Fruit fly (Drosophila melanogaster) whole organism, wandering third instar larva: Measurements from ENCODE around the gene CG12194.

Experiments used
- CG32264 ChIP-seq: fragments of 200-800 bp; sonication (Bioruptor generic); optimal IDR thresholded peaks from 2 replicates; lab custom pipeline; 2016; ENCODE audit warnings: missing biosample characterization, missing genetic modification characterization
- Dfd ChIP-seq: fragments of >200 bp; optimal IDR thresholded peaks from 2 replicates; lab custom pipeline; 2017; ENCODE audit warnings: missing biosample characterization, missing genetic modification characterization
- HLH106 ChIP-seq: fragments of 200-800 bp; optimal IDR thresholded peaks from 3 replicates; lab custom pipeline; 2019; ENCODE audit warnings: missing biosample characterization, mild to moderate bottlenecking, missing genetic modification characterization, moderate library complexity
- Myc ChIP-seq: fragments of >200 bp; optimal IDR thresholded peaks from 2 replicates; lab custom pipeline; 2017
- OdsH ChIP-seq: fragments of 200-800 bp; sonication (Bioruptor generic); optimal IDR thresholded peaks from 2 replicates; lab custom pipeline; 2016; ENCODE audit warnings: missing biosample characterization, mild to moderate bottlenecking, missing genetic modification characterization
- jim ChIP-seq: fragments of 175-275, 200-325 bp; sonication (Bioruptor generic); optimal IDR thresholded peaks from 2 replicates; lab custom pipeline; 2016; ENCODE audit warnings: missing biosample characterization, mild to moderate bottlenecking, missing genetic modification characterization
- psq ChIP-seq: fragments of 200-800 bp; sonication (Bioruptor generic); optimal IDR thresholded peaks from 3 replicates; lab custom pipeline; 2017; ENCODE audit warnings: missing biosample characterization, mild to moderate bottlenecking, missing genetic modification characterization, moderate library complexity
- usp ChIP-seq: fragments of >200 bp; optimal IDR thresholded peaks from 2 replicates; lab custom pipeline; 2017; ENCODE audit warnings: missing biosample characterization, missing genetic modification characterization

DNA sequence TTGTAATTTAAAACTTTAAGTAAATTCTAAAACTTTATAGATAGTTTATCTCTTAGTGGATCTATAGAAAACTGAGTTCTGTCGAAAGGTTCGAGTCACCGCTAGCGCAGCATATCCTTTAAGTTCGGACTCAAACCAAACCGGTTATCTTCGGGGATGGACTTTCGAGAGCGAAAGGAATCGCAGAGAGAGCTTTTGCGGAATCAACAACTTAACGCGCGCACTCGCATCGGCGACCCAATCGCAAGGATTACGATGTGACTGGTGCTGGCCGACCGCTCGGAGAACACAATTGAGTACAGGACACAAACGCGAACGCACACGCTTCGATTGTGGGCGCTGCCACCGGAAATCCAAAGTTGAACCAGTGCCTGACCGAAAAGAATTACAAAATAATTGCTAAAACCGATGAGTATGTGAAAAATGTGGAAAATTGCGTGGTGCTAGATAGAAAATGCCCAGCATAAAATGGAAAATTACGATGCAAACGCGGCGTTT, 14.5 kb downstream of the CG12194 start, which contains the start of gene smog:
- TF ChIP-seq jim (no peak), Myc (lab: Kevin White, UChicago) (no peak), psq (no peak), CG32264 (GFP tag; lab: Kevin White, UChicago) (no peak), Dfd (GFP tag; lab: Kevin White, UChicago) (no peak), OdsH (GFP tag; lab: Kevin White, UChicago) (no peak), HLH106 (tag; lab: Kevin White, UChicago) (no peak), usp (GFP tag; lab: Kevin White, UChicago) (no peak)
